Fruit fly (Drosophila melanogaster): ENCODE measurements around the gene CG13359.
A peak's percentile ranks its signal among the peaks of the same experiment; 100 is the strongest.

CG13359 gene

dm6 chrX:765039-765508 is 38.2 kb downstream of the CG13359 start, which contains the start of gene RpL22:
Gene RpL22 (minus strand): TSS chrX:765130.
- TF ChIP-seq CG32264 (GFP tag; optimal IDR thresholded peaks at IDR 0.05) = no peak
- TF ChIP-seq brk (GFP tag; optimal IDR thresholded peaks at IDR 0.05) = no peak
- TF ChIP-seq foxo (GFP tag; optimal IDR thresholded peaks at IDR 0.05) = peak in 1 of 2 experiments; percentile 77
- peak; percentile 81 for TF ChIP-seq fru (GFP tag; optimal IDR thresholded peaks at IDR 0.05)
- TF ChIP-seq Hnf4 (GFP tag; optimal IDR thresholded peaks at IDR 0.05) = peak; percentile 70
- TF ChIP-seq Jra (GFP tag; optimal IDR thresholded peaks at IDR 0.05) = peak; percentile 63
- TF ChIP-seq tai (GFP tag; optimal IDR thresholded peaks at IDR 0.05) = no peak
- TF ChIP-seq OdsH (GFP tag; optimal IDR thresholded peaks at IDR 0.05) = peak; percentile 68
- TF ChIP-seq ey (GFP tag; optimal IDR thresholded peaks at IDR 0.05) = peak; percentile 53
- TF ChIP-seq rgr (GFP tag; optimal IDR thresholded peaks at IDR 0.05) = peak; percentile 92
- no peak for TF ChIP-seq pan (optimal IDR thresholded peaks at IDR 0.05)
- TF ChIP-seq Hr83 (GFP tag; optimal IDR thresholded peaks at IDR 0.05; ENCODE audit: poor library complexity, severe bottlenecking) = peak; percentile 90
- peak; percentile 69 for TF ChIP-seq sv (GFP tag; optimal IDR thresholded peaks at IDR 0.05)
- no peak for TF ChIP-seq Rel (GFP tag; optimal IDR thresholded peaks at IDR 0.05)
- TF ChIP-seq Rel (tag; optimal IDR thresholded peaks at IDR 0.05) = peak; percentile 61
- peak; percentile 80 for TF ChIP-seq Myc (optimal IDR thresholded peaks at IDR 0.05)
- TF ChIP-seq dmrt93B (GFP tag; optimal IDR thresholded peaks at IDR 0.05) = peak; percentile 90
- peak; percentile 69 for TF ChIP-seq HLH106 (tag; optimal IDR thresholded peaks at IDR 0.05)
- peak; percentile 86 for TF ChIP-seq h (GFP tag; optimal IDR thresholded peaks at IDR 0.05)
- TF ChIP-seq woc (GFP tag; optimal IDR thresholded peaks at IDR 0.05) = no peak
- TF ChIP-seq dl (GFP tag; optimal IDR thresholded peaks at IDR 0.05; ENCODE audit: insufficient read depth in 1 of 2, partially characterized antibody in 2 of 2) = no peak
- TF ChIP-seq br (GFP tag; optimal IDR thresholded peaks at IDR 0.05) = peak; percentile 85
- TF ChIP-seq CG9705 (GFP tag; optimal IDR thresholded peaks at IDR 0.05) = peak; percentile 77
- TF ChIP-seq dsf (GFP tag; optimal IDR thresholded peaks at IDR 0.05; ENCODE audit: borderline replicate concordance) = no peak
- peak; percentile 12 for TF ChIP-seq Dif (GFP tag; optimal IDR thresholded peaks at IDR 0.05; ENCODE audit: partially characterized antibody)
- TF ChIP-seq Sp1 (GFP tag; optimal IDR thresholded peaks at IDR 0.05) = peak; percentile 87
- TF ChIP-seq GATAd (GFP tag; optimal IDR thresholded peaks at IDR 0.05) = no peak

dm6 chrX:762047-762446 is 41.2 kb downstream of the CG13359 start:
- TF ChIP-seq OdsH (GFP tag; optimal IDR thresholded peaks at IDR 0.05) (no peak), usp (GFP tag; optimal IDR thresholded peaks at IDR 0.05) (no peak), Mio (GFP tag; optimal IDR thresholded peaks at IDR 0.05) (no peak), br (GFP tag; optimal IDR thresholded peaks at IDR 0.05) (no peak), Jra (GFP tag; optimal IDR thresholded peaks at IDR 0.05) (no peak), GATAd (GFP tag; optimal IDR thresholded peaks at IDR 0.05) (no peak), Dfd (GFP tag; optimal IDR thresholded peaks at IDR 0.05) (no peak), foxo (GFP tag; optimal IDR thresholded peaks at IDR 0.05) (no peak), Myc (optimal IDR thresholded peaks at IDR 0.05) (no peak), Abd-B (GFP tag; optimal IDR thresholded peaks at IDR 0.05) (no peak), fru (GFP tag; optimal IDR thresholded peaks at IDR 0.05) (no peak), Hr78 (GFP tag; optimal IDR thresholded peaks at IDR 0.05) (no peak), woc (GFP tag; optimal IDR thresholded peaks at IDR 0.05) (no peak), CG9705 (GFP tag; optimal IDR thresholded peaks at IDR 0.05) (no peak), pan (optimal IDR thresholded peaks at IDR 0.05) (no peak)

- TF ChIP-seq OdsH (GFP tag; optimal IDR thresholded peaks at IDR 0.05) = no peak
- TF ChIP-seq Dfd (GFP tag; optimal IDR thresholded peaks at IDR 0.05) = no peak
- TF ChIP-seq foxo (GFP tag; optimal IDR thresholded peaks at IDR 0.05) = no peak
- TF ChIP-seq Hnf4 (GFP tag; optimal IDR thresholded peaks at IDR 0.05) = peak; percentile 37
- TF ChIP-seq psq (GFP tag; optimal IDR thresholded peaks at IDR 0.05) = no peak
- TF ChIP-seq Abd-B (GFP tag; optimal IDR thresholded peaks at IDR 0.05) = no peak
- no peak for TF ChIP-seq ey (GFP tag; optimal IDR thresholded peaks at IDR 0.05)
- no peak for TF ChIP-seq brk (GFP tag; optimal IDR thresholded peaks at IDR 0.05)
- TF ChIP-seq sage (GFP tag; optimal IDR thresholded peaks at IDR 0.05) = no peak
- no peak for TF ChIP-seq Hr78 (GFP tag; optimal IDR thresholded peaks at IDR 0.05)
- peak in 1 of 2 experiments; percentile 21 for TF ChIP-seq dl (GFP tag; optimal IDR thresholded peaks at IDR 0.05; ENCODE audit: insufficient read depth in 1 of 2, partially characterized antibody in 2 of 2)
- peak; percentile 42 for TF ChIP-seq h (GFP tag; optimal IDR thresholded peaks at IDR 0.05)
- no peak for TF ChIP-seq Vsx2 (GFP tag; optimal IDR thresholded peaks at IDR 0.05; ENCODE audit: partially characterized antibody)
- no peak for TF ChIP-seq tai (GFP tag; optimal IDR thresholded peaks at IDR 0.05)
- TF ChIP-seq jim (GFP tag; optimal IDR thresholded peaks at IDR 0.05) = no peak
- no peak for TF ChIP-seq Mio (GFP tag; optimal IDR thresholded peaks at IDR 0.05)
- peak; percentile 94 for TF ChIP-seq woc (GFP tag; optimal IDR thresholded peaks at IDR 0.05)
- TF ChIP-seq dmrt93B (GFP tag; optimal IDR thresholded peaks at IDR 0.05) = no peak
- TF ChIP-seq br (GFP tag; optimal IDR thresholded peaks at IDR 0.05) = peak; percentile 41
- TF ChIP-seq rgr (GFP tag; optimal IDR thresholded peaks at IDR 0.05) = peak; percentile 32
- no peak for TF ChIP-seq CrebA (GFP tag; optimal IDR thresholded peaks at IDR 0.05; ENCODE audit: borderline replicate concordance)
- TF ChIP-seq lola (GFP tag; optimal IDR thresholded peaks at IDR 0.05) = no peak
- TF ChIP-seq Jra (GFP tag; optimal IDR thresholded peaks at IDR 0.05) = no peak
- no peak for TF ChIP-seq GATAd (GFP tag; optimal IDR thresholded peaks at IDR 0.05)
- TF ChIP-seq pan (optimal IDR thresholded peaks at IDR 0.05) = no peak
- no peak for TF ChIP-seq CG32264 (GFP tag; optimal IDR thresholded peaks at IDR 0.05)
- no peak for TF ChIP-seq sv (GFP tag; optimal IDR thresholded peaks at IDR 0.05)
- no peak for TF ChIP-seq usp (GFP tag; optimal IDR thresholded peaks at IDR 0.05)
- no peak for TF ChIP-seq Myc (optimal IDR thresholded peaks at IDR 0.05)
- peak; percentile 91 for TF ChIP-seq fru (GFP tag; optimal IDR thresholded peaks at IDR 0.05)
- TF ChIP-seq CG9705 (GFP tag; optimal IDR thresholded peaks at IDR 0.05) = no peak
- no peak for TF ChIP-seq Dif (GFP tag; optimal IDR thresholded peaks at IDR 0.05; ENCODE audit: partially characterized antibody)
- no peak for TF ChIP-seq dsf (GFP tag; optimal IDR thresholded peaks at IDR 0.05; ENCODE audit: borderline replicate concordance)
- peak; percentile 87 for TF ChIP-seq Hr83 (GFP tag; optimal IDR thresholded peaks at IDR 0.05; ENCODE audit: poor library complexity, severe bottlenecking)
- no peak for TF ChIP-seq Rel (GFP tag; optimal IDR thresholded peaks at IDR 0.05)
- TF ChIP-seq Rel (tag; optimal IDR thresholded peaks at IDR 0.05) = peak; percentile 89
Observed at dm6 chrX:758892-759621, 44.2 kb downstream of the CG13359 start, which contains the start of gene CG5273. Gene CG5273 (plus strand): TSS chrX:759594.
